Fruit fly (Drosophila melanogaster): ENCODE measurements around the gene CkIIalpha-i1.

DNA sequence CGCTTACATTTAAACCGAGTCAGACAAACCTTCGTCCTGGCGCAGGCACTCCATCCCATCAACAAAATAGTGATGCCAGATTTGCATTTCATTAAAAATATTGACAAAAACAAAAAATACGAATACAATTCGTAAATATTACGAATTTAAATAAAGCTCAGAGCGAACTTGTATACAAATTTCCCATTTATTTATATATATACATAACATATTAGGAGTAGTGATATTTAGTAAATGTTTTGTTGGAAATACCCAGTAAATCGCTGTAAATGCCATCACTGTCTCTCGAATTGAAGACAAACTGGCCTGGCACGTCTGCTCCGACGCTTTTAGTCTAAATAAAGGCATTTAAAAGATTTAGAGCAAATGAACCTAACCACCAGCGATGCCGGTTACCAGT lies 44.5 kb upstream of the CkIIalpha-i1 start:
- TF ChIP-seq Hr38 (GFP tag; optimal IDR thresholded peaks at IDR 0.05) (no peak), CG6808 (GFP tag; optimal IDR thresholded peaks at IDR 0.05) (no peak), CG3919 (GFP tag; optimal IDR thresholded peaks at IDR 0.05) (no peak), Hr4 (GFP tag; optimal IDR thresholded peaks at IDR 0.05) (no peak), acj6 (GFP tag; optimal IDR thresholded peaks at IDR 0.05) (no peak)

Measured in whole organism, prepupa.